Fruit fly (Drosophila melanogaster): ENCODE results near the gene ato.

DNA sequence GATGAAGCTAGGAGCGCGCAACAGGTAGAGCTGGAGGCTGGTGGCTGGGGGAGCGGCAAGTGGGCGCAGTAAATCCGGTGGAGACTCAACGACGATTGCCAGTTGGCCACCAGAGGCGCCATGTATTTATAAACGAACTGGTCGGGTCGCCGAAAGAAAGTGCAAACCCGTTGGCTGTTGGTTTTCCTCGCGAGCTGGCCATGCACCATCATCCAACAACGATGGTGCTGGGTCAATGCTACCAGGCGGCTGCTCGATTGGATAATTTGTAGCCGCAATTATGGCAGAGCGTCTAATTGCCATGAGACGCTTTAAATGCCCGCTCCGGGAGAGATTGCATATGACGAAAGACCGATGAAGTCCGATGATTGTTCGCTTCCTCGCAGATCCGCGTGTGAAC lies 32.8 kb downstream of the ato start, which contains the start of gene CG11693:
- TF ChIP-seq psq (optimal IDR thresholded peaks at IDR 0.05) (no peak), ttk (optimal IDR thresholded peaks at IDR 0.05) (no peak)

Measured in Kc167 (cell line).